Worm (Caenorhabditis elegans) whole organism, late embryonic: ENCODE measurements around the gene srd-8.
A peak's percentile ranks its signal among the peaks of the same experiment; 100 is the strongest.

Experiments
- C38D4.7 ChIP-seq: fragments of 200-800 bp; sonication (Bioruptor generic); optimal IDR thresholded peaks from 2 replicates; lab custom pipeline; 2018; ENCODE audit warnings: mild to moderate bottlenecking, missing genetic modification characterization, moderate library complexity, missing compliant biosample characterization
- K02D7.2 ChIP-seq: sonication (generic microtip); optimal IDR thresholded peaks from 2 replicates; lab custom pipeline; 2017; ENCODE audit warnings: mild to moderate bottlenecking, missing genetic modification characterization, missing compliant biosample characterization
- ama-1 ChIP-seq: fragments of 150-350 bp; optimal IDR thresholded peaks from 2 replicates; lab custom pipeline; 2014
- ceh-18 ChIP-seq: sonication (generic microtip); optimal IDR thresholded peaks from 2 replicates; lab custom pipeline; 2016; ENCODE audit warnings: missing genetic modification characterization, missing compliant biosample characterization
- ceh-2 ChIP-seq: sonication (generic microtip); optimal IDR thresholded peaks from 2 replicates; lab custom pipeline; 2016; ENCODE audit warnings: missing genotype, missing genetic modification characterization, missing compliant biosample characterization
- ceh-24 ChIP-seq: sonication (generic microtip); optimal IDR thresholded peaks from 2 replicates; lab custom pipeline; 2016; ENCODE audit warnings: mild to moderate bottlenecking, missing genetic modification characterization, missing compliant biosample characterization
- ceh-30 ChIP-seq: fragments of 150-350 bp; optimal IDR thresholded peaks from 2 replicates; lab custom pipeline; 2014; ENCODE audit warnings: missing biosample characterization, missing genetic modification characterization
- ceh-48 ChIP-seq: sonication (generic microtip); optimal IDR thresholded peaks from 2 replicates; lab custom pipeline; 2016; ENCODE audit warnings: missing genetic modification characterization, inconsistent platforms, missing compliant biosample characterization
- ceh-9 ChIP-seq: sonication (generic microtip); optimal IDR thresholded peaks from 2 replicates; lab custom pipeline; 2016; ENCODE audit warnings: mild to moderate bottlenecking, missing genetic modification characterization, inconsistent platforms, missing compliant biosample characterization
- che-1 ChIP-seq: sonication (generic microtip); optimal IDR thresholded peaks from 2 replicates; lab custom pipeline; 2016; ENCODE audit warnings: mild to moderate bottlenecking, missing genetic modification characterization, missing compliant biosample characterization
- elt-2 ChIP-seq: sonication (generic microtip); optimal IDR thresholded peaks from 2 replicates; lab custom pipeline; 2016; ENCODE audit warnings: missing genetic modification reagents, missing genetic modification characterization, missing compliant biosample characterization
- ets-4 ChIP-seq: sonication (generic microtip); optimal IDR thresholded peaks from 2 replicates; lab custom pipeline; 2016; ENCODE audit warnings: missing genetic modification characterization, missing compliant biosample characterization
- eyg-1 ChIP-seq: sonication (generic microtip); optimal IDR thresholded peaks from 2 replicates; lab custom pipeline; 2016; ENCODE audit warnings: missing genotype, missing genetic modification characterization, missing compliant biosample characterization
- fax-1 ChIP-seq: sonication (generic microtip); optimal IDR thresholded peaks from 2 replicates; lab custom pipeline; 2016; ENCODE audit warnings: missing genotype, missing genetic modification characterization, missing compliant biosample characterization
- fkh-6 ChIP-seq: sonication (generic microtip); optimal IDR thresholded peaks from 2 replicates; lab custom pipeline; 2016; ENCODE audit warnings: missing genetic modification characterization, missing compliant biosample characterization
- hlh-13 ChIP-seq: fragments of 200-800 bp; sonication (Bioruptor generic); optimal IDR thresholded peaks from 2 replicates; lab custom pipeline; 2018; ENCODE audit warnings: mild to moderate bottlenecking, missing genetic modification characterization, missing compliant biosample characterization
- hlh-15 ChIP-seq: sonication (generic microtip); optimal IDR thresholded peaks from 2 replicates; lab custom pipeline; 2016; ENCODE audit warnings: missing genetic modification characterization, missing compliant biosample characterization
- hlh-6 ChIP-seq: sonication (generic microtip); optimal IDR thresholded peaks from 2 replicates; lab custom pipeline; 2016; ENCODE audit warnings: missing genotype, missing genetic modification characterization, missing compliant biosample characterization
- hlh-8 ChIP-seq: sonication (generic microtip); optimal IDR thresholded peaks from 2 replicates; lab custom pipeline; 2016; ENCODE audit warnings: missing genotype, missing genetic modification characterization, missing compliant biosample characterization
- lin-11 ChIP-seq: fragments of 200-800 bp; sonication (Bioruptor generic); optimal IDR thresholded peaks from 2 replicates; lab custom pipeline; 2018; ENCODE audit warnings: mild to moderate bottlenecking, missing genetic modification characterization, missing compliant biosample characterization
- mec-3 ChIP-seq: sonication (generic microtip); optimal IDR thresholded peaks from 2 replicates; lab custom pipeline; 2016; ENCODE audit warnings: borderline replicate concordance, missing genetic modification characterization, missing compliant biosample characterization
- nfya-1 ChIP-seq: sonication (generic microtip); optimal IDR thresholded peaks from 2 replicates; lab custom pipeline; 2017; ENCODE audit warnings: missing genetic modification characterization, mild to moderate bottlenecking, missing compliant biosample characterization, antibody characterized with exemption, moderate library complexity
- nhr-11 ChIP-seq: fragments of 150-350 bp; optimal IDR thresholded peaks from 2 replicates; lab custom pipeline; 2014; ENCODE audit warnings: missing biosample characterization, missing genetic modification characterization
- odd-2 ChIP-seq: sonication (generic microtip); optimal IDR thresholded peaks from 2 replicates; lab custom pipeline; 2017; ENCODE audit warnings: antibody characterized with exemption, mild to moderate bottlenecking, missing genetic modification characterization, missing compliant biosample characterization
- pat-9 ChIP-seq: fragments of 200-800 bp; sonication (Bioruptor generic); optimal IDR thresholded peaks from 2 replicates; lab custom pipeline; 2018; ENCODE audit warnings: mild to moderate bottlenecking, missing genetic modification characterization, moderate library complexity, missing compliant biosample characterization
- pqm-1 ChIP-seq: sonication (generic microtip); optimal IDR thresholded peaks from 2 replicates; lab custom pipeline; 2016; ENCODE audit warnings: missing genetic modification characterization, missing compliant biosample characterization
- pros-1 ChIP-seq: fragments of 150-350 bp; optimal IDR thresholded peaks from 2 replicates; lab custom pipeline; 2014; ENCODE audit warnings: missing biosample characterization, missing genetic modification reagents, missing genetic modification characterization
- ref-2 ChIP-seq: sonication (generic microtip); optimal IDR thresholded peaks from 2 replicates; lab custom pipeline; 2016; ENCODE audit warnings: missing genetic modification characterization, missing compliant biosample characterization
- sox-4 ChIP-seq: sonication (generic microtip); optimal IDR thresholded peaks from 2 replicates; lab custom pipeline; 2017; ENCODE audit warnings: mild to moderate bottlenecking, missing genetic modification characterization, inconsistent platforms, missing compliant biosample characterization
- tbx-2 ChIP-seq: sonication (generic microtip); optimal IDR thresholded peaks from 2 replicates; lab custom pipeline; 2016; ENCODE audit warnings: missing genetic modification characterization, missing compliant biosample characterization
- tbx-7 ChIP-seq: sonication (generic microtip); optimal IDR thresholded peaks from 2 replicates; lab custom pipeline; 2016; ENCODE audit warnings: missing genotype, missing genetic modification characterization, missing compliant biosample characterization
- unc-3 ChIP-seq, 2 experiments: fragments of 200-800 bp in 1 of 2; sonication (Bioruptor generic) in 1 of 2; sonication (generic microtip) in 1 of 2; conservative IDR thresholded peaks in 1 of 2; optimal IDR thresholded peaks in 1 of 2; 2 replicates each; pipeline versions ENCODE4 v1.3.6 to Lab custom; 2016 to 2022; ENCODE audit warnings: missing compliant biosample characterization in 2 of 2, missing genetic modification characterization in 2 of 2, missing genetic modification reagents in 1 of 2
- unc-55 ChIP-seq: sonication (generic microtip); optimal IDR thresholded peaks from 2 replicates; lab custom pipeline; 2017; ENCODE audit warnings: missing biosample characterization, missing genetic modification reagents, missing genetic modification characterization
- ztf-16 ChIP-seq: sonication (generic microtip); optimal IDR thresholded peaks from 2 replicates; lab custom pipeline; 2017; ENCODE audit warnings: missing genetic modification characterization, missing compliant biosample characterization

Gene srd-8

DNA sequence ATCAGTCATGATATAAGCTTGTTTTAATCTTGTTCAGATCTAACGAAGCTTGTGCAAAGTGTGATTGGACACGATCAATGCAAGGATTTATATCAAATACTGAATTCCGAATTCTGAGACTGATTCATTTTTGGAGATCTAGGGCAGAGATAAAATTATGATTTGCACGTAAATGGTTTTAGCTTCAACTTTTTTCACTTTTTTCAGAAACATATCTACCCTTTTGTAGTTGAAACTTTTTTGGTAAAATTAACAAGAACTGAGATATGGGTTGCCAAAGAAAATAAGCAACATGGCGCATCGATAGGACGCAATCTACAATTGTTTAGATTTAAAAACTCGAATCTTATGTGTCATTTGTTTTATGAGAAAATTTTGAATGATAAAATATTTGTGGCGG lies 32.6 kb upstream of the srd-8 start, which contains the start of gene C55C3.4:
TSS of gene C55C3.4 (minus strand) at position 101 of the 400 bp plus-strand sequence.
- TF ChIP-seq ceh-30 (tag; lab: Kevin White, UChicago) (no peak), tbx-2 (tag; lab: Kevin White, UChicago) (no peak), fax-1 (tag; lab: Kevin White, UChicago) (no peak), tbx-7 (no peak), C38D4.7 (no peak), che-1 (tag; lab: Kevin White, UChicago) (no peak), ztf-16 (tag; lab: Kevin White, UChicago) (no peak), nhr-11 (tag; lab: Kevin White, UChicago) (no peak), hlh-6 (tag; lab: Kevin White, UChicago) (no peak)

DNA sequence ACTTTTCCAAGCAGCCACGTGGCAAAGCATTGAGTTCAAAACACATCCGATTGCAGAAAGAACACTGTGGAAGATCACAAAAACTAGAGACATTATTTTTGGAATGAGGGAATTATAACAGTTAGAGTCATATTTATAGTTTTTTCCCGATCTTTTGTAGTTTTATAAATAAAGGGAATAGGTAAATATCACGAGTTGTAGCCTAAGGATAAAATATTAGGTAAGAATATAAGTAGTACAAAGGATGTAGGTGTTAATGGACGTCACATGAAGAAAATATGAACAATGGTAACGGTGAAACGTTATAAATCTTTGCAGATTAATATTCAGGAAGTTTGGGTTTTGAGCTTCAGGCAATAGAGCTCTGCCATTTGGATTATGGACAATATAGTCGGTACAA lies 29.0 kb upstream of the srd-8 start, which contains the start of gene srd-5:
TSS of gene srd-5 (minus strand) at position 101 of the 400 bp plus-strand sequence.
- TF ChIP-seq hlh-13 (GFP tag; lab: Kevin White, UChicago) (no peak), pros-1 (tag; lab: Kevin White, UChicago) (no peak), ceh-24 (tag; lab: Kevin White, UChicago) (no peak), odd-2 (no peak), elt-2 (no peak), lin-11 (tag; lab: Kevin White, UChicago) (no peak)

ce11 chrIV:5671325-5671724 lies 25.9 kb upstream of the srd-8 start:
- TF ChIP-seq ama-1 (lab: Kevin White, UChicago) (no peak), hlh-8 (tag; lab: Kevin White, UChicago) (no peak), mec-3 (tag; lab: Kevin White, UChicago) (no peak), unc-3 (GFP tag; conservative IDR thresholded peaks at IDR 0.05; lab: Robert Waterston, UW) (no peak), unc-3 (tag; optimal IDR thresholded peaks at IDR 0.05; lab: Kevin White, UChicago) (no peak), hlh-13 (GFP tag; lab: Kevin White, UChicago) (no peak)

DNA sequence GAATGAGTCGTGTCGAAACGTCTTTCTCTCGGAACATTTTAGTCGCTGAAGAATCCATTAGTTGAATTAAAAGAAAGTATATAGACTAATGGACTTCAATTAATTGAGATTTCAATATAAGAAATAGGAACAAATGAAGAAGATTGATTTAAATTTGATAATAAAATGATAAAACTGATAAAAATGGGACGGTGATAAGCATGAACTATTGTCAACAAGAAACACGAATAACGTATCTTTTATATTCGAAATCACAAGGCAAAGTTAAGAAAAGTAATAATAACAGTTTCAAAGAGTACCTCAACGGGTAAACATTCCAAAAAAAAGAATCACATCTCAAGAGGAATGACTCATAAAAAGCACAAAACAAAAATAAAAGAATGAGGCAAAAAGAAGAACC lies 24.0 kb upstream of the srd-8 start, which contains the start of gene T19E7.6:
TSS of gene T19E7.6 (minus strand) at position 45 of the 400 bp plus-strand sequence.
- TF ChIP-seq hlh-15 (tag; lab: Kevin White, UChicago) (no peak), eyg-1 (no peak), ets-4 (tag; lab: Kevin White, UChicago) (no peak), sox-4 (tag; lab: Kevin White, UChicago) (no peak), ceh-9 (tag; lab: Kevin White, UChicago) (no peak), nfya-1 (no peak), ceh-2 (tag; lab: Kevin White, UChicago) (no peak), ceh-18 (no peak), pqm-1 (no peak), ceh-48 (tag; lab: Kevin White, UChicago) (no peak), hlh-6 (tag; lab: Kevin White, UChicago) (no peak), K02D7.2 (tag; lab: Kevin White, UChicago) (no peak), fkh-6 (tag; lab: Kevin White, UChicago) (no peak), pat-9 (no peak), unc-55 (GFP tag; lab: Kevin White, UChicago) (no peak), ref-2 (no peak)

ce11 chrIV:5667191-5667590 lies 21.8 kb upstream of the srd-8 start:
- TF ChIP-seq ceh-18 (peak; percentile 2), ceh-30 (tag; lab: Kevin White, UChicago) (no peak)
